Worm (Caenorhabditis elegans): Measurements from ENCODE around the gene T21D12.12.

DNA sequence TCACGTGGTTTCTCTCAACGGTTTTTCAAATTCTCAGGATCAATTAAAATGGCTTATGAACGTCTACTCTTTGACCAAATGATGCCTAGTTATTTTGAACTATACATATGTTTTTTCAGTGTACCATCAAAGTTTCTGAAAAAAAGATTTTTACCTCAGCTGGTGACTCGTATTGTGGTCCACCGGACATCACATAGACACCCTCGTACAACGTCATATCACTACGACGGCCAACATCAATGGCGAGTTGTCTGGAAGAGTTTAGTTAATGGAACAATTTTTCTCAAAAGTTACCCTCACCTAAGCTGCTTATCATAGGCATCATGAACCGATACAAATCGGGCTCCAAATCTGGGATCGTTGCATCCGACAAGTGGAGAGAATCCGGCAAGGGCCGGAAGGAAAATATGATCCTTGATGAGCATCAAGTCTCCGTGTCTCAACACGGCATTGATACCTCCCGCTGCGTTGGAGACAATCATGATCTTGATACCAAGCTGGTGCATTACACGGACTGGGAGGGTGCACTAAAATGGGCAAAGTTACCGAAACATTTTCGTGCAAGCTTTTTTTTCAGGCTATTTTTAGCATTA is 27.0 kb downstream of the T21D12.12 start:
- no peak for TF ChIP-seq hmbx-1 (tag; optimal IDR thresholded peaks at IDR 0.05)
- TF ChIP-seq ama-1 (optimal IDR thresholded peaks at IDR 0.05): no peak
- TF ChIP-seq ceh-36 (tag; optimal IDR thresholded peaks at IDR 0.05): no peak
- no peak for TF ChIP-seq hmg-4 (GFP tag; optimal IDR thresholded peaks at IDR 0.05)

All from whole organism, early embryonic.